Worm (Caenorhabditis elegans) whole organism, L4 larva: Measurements from ENCODE around the gene ckb-2.

ENCODE experiments used
- F10B5.3 ChIP-seq: sonication (generic microtip); optimal IDR thresholded peaks from 2 replicates; lab custom pipeline; 2016; ENCODE audit warnings: mild to moderate bottlenecking, missing genetic modification characterization, missing compliant biosample characterization
- F37D6.2 ChIP-seq: sonication (generic microtip); optimal IDR thresholded peaks from 2 replicates; lab custom pipeline; 2016; ENCODE audit warnings: mild to moderate bottlenecking, missing genetic modification characterization, missing compliant biosample characterization
- F49E8.2 ChIP-seq: sonication (generic microtip); optimal IDR thresholded peaks from 2 replicates; lab custom pipeline; 2016; ENCODE audit warnings: missing compliant biosample characterization, mild to moderate bottlenecking, missing genetic modification characterization, borderline replicate concordance
- Y5F2A.4 ChIP-seq: fragments of 200-800 bp; sonication (Bioruptor generic); optimal IDR thresholded peaks from 2 replicates; lab custom pipeline; 2018; ENCODE audit warnings: mild to moderate bottlenecking, missing genetic modification characterization, missing compliant biosample characterization
- Y75B8A.6 ChIP-seq: fragments of 200-800 bp; sonication (Bioruptor generic); IDR thresholded peaks from 2 replicates; pipeline ENCODE4 v1.3.6; 2022; ENCODE audit warnings: missing genetic modification reagents, missing genetic modification characterization, missing compliant biosample characterization
- aha-1 ChIP-seq: fragments of 150-350 bp; peaks from one replicate; lab custom pipeline; 2014; ENCODE audit warnings: missing biosample characterization, missing genetic modification characterization
- aly-2 ChIP-seq: sonication (generic microtip); optimal IDR thresholded peaks from 2 replicates; lab custom pipeline; 2018; ENCODE audit warnings: missing biosample characterization, missing genetic modification characterization
- ama-1 ChIP-seq: fragments of 150-350 bp; optimal IDR thresholded peaks from 2 replicates; lab custom pipeline; 2014; ENCODE audit warnings: inconsistent platforms, mixed read lengths
- attf-4 ChIP-seq: sonication (generic microtip); optimal IDR thresholded peaks from 3 replicates; lab custom pipeline; 2017; ENCODE audit warnings: missing biosample characterization, missing genetic modification characterization
- ceh-20 ChIP-seq: fragments of 200-800 bp; sonication (Bioruptor generic); IDR thresholded peaks from 2 replicates; pipeline ENCODE4 v1.3.6; 2022; ENCODE audit warnings: missing genetic modification reagents, missing genetic modification characterization, missing compliant biosample characterization
- ceh-44 ChIP-seq: fragments of 200-800 bp; sonication (Bioruptor generic); IDR thresholded peaks from 2 replicates; pipeline ENCODE4 v1.3.6; 2022; ENCODE audit warnings: missing genetic modification reagents, missing genetic modification characterization, missing compliant biosample characterization
- ctbp-1 ChIP-seq: fragments of 200-800 bp; sonication (Bioruptor generic); IDR thresholded peaks from 2 replicates; pipeline ENCODE4 v1.3.6; 2022; ENCODE audit warnings: missing genetic modification reagents, missing genetic modification characterization, missing compliant biosample characterization
- daf-8 ChIP-seq: fragments of 200-800 bp; sonication (Bioruptor generic); IDR thresholded peaks from 2 replicates; pipeline ENCODE4 v1.3.6; 2022; ENCODE audit warnings: missing genetic modification characterization, missing compliant biosample characterization
- dmd-6 ChIP-seq: fragments of 200-800 bp; sonication (Bioruptor generic); IDR thresholded peaks from 2 replicates; pipeline ENCODE4 v1.3.6; 2022; ENCODE audit warnings: missing genetic modification reagents, missing genetic modification characterization, missing compliant biosample characterization
- dpl-1 ChIP-seq: fragments of 150-350 bp; optimal IDR thresholded peaks from 2 replicates; lab custom pipeline; 2014; ENCODE audit warnings: missing biosample characterization, missing genetic modification reagents, missing genetic modification characterization
- dve-1 ChIP-seq: sonication (generic microtip); optimal IDR thresholded peaks from 2 replicates; lab custom pipeline; 2017; ENCODE audit warnings: antibody characterized with exemption, mild to moderate bottlenecking, missing genetic modification characterization, missing compliant biosample characterization; ENCODE audit not compliant: insufficient read depth
- egl-27 ChIP-seq: sonication (generic microtip); optimal IDR thresholded peaks from 3 replicates; lab custom pipeline; 2017; ENCODE audit warnings: missing biosample characterization, missing genetic modification reagents, missing genetic modification characterization
- fos-1 ChIP-seq: fragments of 150-350 bp; optimal IDR thresholded peaks from 2 replicates; lab custom pipeline; 2014; ENCODE audit warnings: missing biosample characterization, missing genetic modification characterization
- gei-8 ChIP-seq: fragments of 200-800 bp; sonication (Bioruptor generic); optimal IDR thresholded peaks from 2 replicates; lab custom pipeline; 2018; ENCODE audit warnings: mild to moderate bottlenecking, missing genetic modification characterization, missing compliant biosample characterization
- hif-1 ChIP-seq, 2 experiments: sonication (generic microtip); optimal IDR thresholded peaks; 2 replicates each; lab custom pipeline; 2016 to 2017; ENCODE audit warnings: missing compliant biosample characterization in 2 of 2, missing genetic modification characterization in 2 of 2, missing genetic modification reagents in 2 of 2, missing genotype in 2 of 2, mild to moderate bottlenecking in 1 of 2
- lin-13 ChIP-seq: fragments of 150-350 bp; optimal IDR thresholded peaks from 2 replicates; lab custom pipeline; 2014; ENCODE audit warnings: missing biosample characterization, missing genetic modification reagents, missing genetic modification characterization
- lin-39 ChIP-seq: fragments of 150-350 bp; optimal IDR thresholded peaks from 2 replicates; lab custom pipeline; 2014; ENCODE audit warnings: missing biosample characterization, missing genetic modification reagents, missing genetic modification characterization
- mxl-2 ChIP-seq: fragments of 200-800 bp; sonication (Bioruptor generic); conservative IDR thresholded peaks from 2 replicates; pipeline ENCODE4 v1.3.6; 2022; ENCODE audit warnings: missing genetic modification reagents, missing genetic modification characterization, missing compliant biosample characterization
- nhr-10 ChIP-seq: fragments of 150-350 bp; optimal IDR thresholded peaks from 2 replicates; lab custom pipeline; 2014; ENCODE audit warnings: missing biosample characterization, missing genetic modification characterization
- nhr-237 ChIP-seq: sonication (generic microtip); optimal IDR thresholded peaks from 2 replicates; lab custom pipeline; 2017; ENCODE audit warnings: missing biosample characterization, missing genetic modification characterization
- nhr-6 ChIP-seq: fragments of 150-350 bp; optimal IDR thresholded peaks from 2 replicates; lab custom pipeline; 2014; ENCODE audit warnings: missing biosample characterization, missing genetic modification characterization
- nhr-77 ChIP-seq: fragments of 150-350 bp; optimal IDR thresholded peaks from 2 replicates; lab custom pipeline; 2014; ENCODE audit warnings: missing biosample characterization, missing genetic modification characterization
- pha-4 ChIP-seq, 2 experiments: fragments of 150-350 bp in 1 of 2; fragments of 200-800 bp in 1 of 2; sonication (Bioruptor generic) in 1 of 2; IDR thresholded peaks in 1 of 2; optimal IDR thresholded peaks in 1 of 2; 2 replicates each; pipeline versions ENCODE4 v1.3.6 to Lab custom; 2014 to 2022; ENCODE audit warnings: missing genetic modification characterization in 2 of 2, missing genetic modification reagents in 2 of 2, missing biosample characterization in 1 of 2, missing compliant biosample characterization in 1 of 2
- php-3 ChIP-seq: fragments of 200-800 bp; sonication (Bioruptor generic); IDR thresholded peaks from 2 replicates; pipeline ENCODE4 v1.3.6; 2022; ENCODE audit warnings: missing genetic modification reagents, missing genetic modification characterization, missing compliant biosample characterization
- saeg-2 ChIP-seq: fragments of 200-800 bp; sonication (Bioruptor generic); IDR thresholded peaks from 2 replicates; pipeline ENCODE4 v1.3.6; 2022; ENCODE audit warnings: missing genetic modification reagents, missing genetic modification characterization, missing compliant biosample characterization
- snpc-1.2 ChIP-seq: fragments of 200-800 bp; sonication (Bioruptor generic); IDR thresholded peaks from 2 replicates; pipeline ENCODE4 v1.3.6; 2022; ENCODE audit warnings: missing genetic modification reagents, missing genetic modification characterization, missing compliant biosample characterization
- tra-1 ChIP-seq: fragments of 200-800 bp; sonication (Bioruptor generic); IDR thresholded peaks from 2 replicates; pipeline ENCODE4 v1.3.6; 2022; ENCODE audit warnings: missing genetic modification reagents, missing genetic modification characterization, missing compliant biosample characterization
- zfp-3 ChIP-seq: fragments of 200-800 bp; sonication (Bioruptor generic); conservative IDR thresholded peaks from 2 replicates; pipeline ENCODE4 v1.3.6; 2022; ENCODE audit warnings: missing genetic modification reagents, missing genetic modification characterization, missing compliant biosample characterization

Gene ckb-2

ce11 chrIII:4391319-4391718 is 23.6 kb downstream of the ckb-2 start:
- TF ChIP-seq F10B5.3 (no peak), ama-1 (no peak), snpc-1.2 (no peak), egl-27 (no peak), daf-8 (GFP tag; lab: Robert Waterston, UW) (no peak), Y75B8A.6 (GFP tag; lab: Robert Waterston, UW) (no peak), lin-39 (tag; lab: Kevin White, UChicago) (no peak), ceh-44 (GFP tag; lab: Robert Waterston, UW) (no peak), nhr-77 (tag; lab: Kevin White, UChicago) (no peak), attf-4 (tag; lab: Kevin White, UChicago) (no peak), zfp-3 (GFP tag; lab: Robert Waterston, UW) (no peak), saeg-2 (GFP tag; lab: Robert Waterston, UW) (no peak)

ce11 chrIII:4391938-4392337 is 24.2 kb downstream of the ckb-2 start:
- TF ChIP-seq zfp-3 (GFP tag; lab: Robert Waterston, UW): no peak
- TF ChIP-seq aha-1: peak; percentile 38
- TF ChIP-seq nhr-10 (tag; lab: Kevin White, UChicago): no peak

ce11 chrIII:4394496-4394895 is 26.7 kb downstream of the ckb-2 start, which contains the start of gene R07E5.4:
Gene R07E5.4, plus strand, starts transcription at chrIII:4394796.
- TF ChIP-seq php-3 (GFP tag; lab: Robert Waterston, UW) (no peak), attf-4 (tag; lab: Kevin White, UChicago) (no peak), ceh-44 (GFP tag; lab: Robert Waterston, UW) (no peak), pha-4 (GFP tag; IDR thresholded peaks at IDR 0.05; lab: Robert Waterston, UW) (no peak), pha-4 (tag; optimal IDR thresholded peaks at IDR 0.05; lab: Kevin White, UChicago) (no peak), fos-1 (tag; lab: Kevin White, UChicago) (no peak), Y75B8A.6 (GFP tag; lab: Robert Waterston, UW) (no peak)
- TF ChIP-seq, all 104 proteins: peak for 0

- TF ChIP-seq F37D6.2 (tag; lab: Kevin White, UChicago) (no peak), F10B5.3 (no peak), F49E8.2 (tag; lab: Kevin White, UChicago) (no peak), ctbp-1 (GFP tag; lab: Robert Waterston, UW) (no peak), nhr-237 (tag; lab: Kevin White, UChicago) (no peak), nhr-10 (tag; lab: Kevin White, UChicago) (no peak), gei-8 (GFP tag; lab: Kevin White, UChicago) (no peak), dve-1 (tag; lab: Kevin White, UChicago) (no peak), tra-1 (GFP tag; lab: Robert Waterston, UW) (no peak), dpl-1 (no peak), nhr-6 (tag; lab: Kevin White, UChicago) (no peak), lin-13 (GFP tag; lab: Kevin White, UChicago) (no peak), Y5F2A.4 (GFP tag; lab: Kevin White, UChicago) (no peak), hif-1 (tag; optimal IDR thresholded peaks at IDR 0.05; lab: Kevin White, UChicago) (no peak), mxl-2 (GFP tag; lab: Robert Waterston, UW) (no peak), aly-2 (no peak)
These were observed 28.1 kb downstream of the ckb-2 start for ce11 chrIII:4395857-4396256.

- TF ChIP-seq dve-1 (tag; lab: Kevin White, UChicago) (no peak), ceh-20 (no peak), dmd-6 (GFP tag; lab: Robert Waterston, UW) (no peak), hif-1 (tag; optimal IDR thresholded peaks at IDR 0.05; lab: Kevin White, UChicago) (no peak), egl-27 (no peak), Y5F2A.4 (GFP tag; lab: Kevin White, UChicago) (no peak)
These were observed 29.4 kb downstream of the ckb-2 start, which contains the start of gene R07E5.5 for ce11 chrIII:4397115-4397514. Gene R07E5.5, plus strand, starts transcription at chrIII:4397415.
